Fruit fly (Drosophila melanogaster) whole organism, embryonic: Measurements from ENCODE around the gene CG34307.
A peak's percentile ranks its signal among the peaks of the same experiment; 100 is the strongest.

Experiments
- ATbp ChIP-seq: fragments of 200-800 bp; sonication (Bioruptor generic); optimal IDR thresholded peaks from 2 replicates; lab custom pipeline; 2017; ENCODE audit warnings: missing biosample characterization, mild to moderate bottlenecking, missing genetic modification characterization, missing genetic modification reagents
- Abd-B ChIP-seq: fragments of 200-800 bp; sonication (Bioruptor generic); optimal IDR thresholded peaks from 2 replicates; lab custom pipeline; 2018; ENCODE audit warnings: missing biosample characterization, mild to moderate bottlenecking, missing genetic modification characterization, moderate library complexity
- Antp ChIP-seq: fragments of 200-800 bp; sonication (Bioruptor generic); optimal IDR thresholded peaks from 3 replicates; lab custom pipeline; 2016; ENCODE audit warnings: missing biosample characterization, missing genetic modification characterization
- CG10274 ChIP-seq: fragments of 200-800 bp; sonication (Bioruptor generic); optimal IDR thresholded peaks from 3 replicates; lab custom pipeline; 2017; ENCODE audit warnings: missing biosample characterization, mild to moderate bottlenecking, missing genetic modification characterization
- CG10543 ChIP-seq: fragments of 200-800 bp; sonication (Bioruptor generic); optimal IDR thresholded peaks from 3 replicates; lab custom pipeline; 2017; ENCODE audit warnings: missing biosample characterization, mild to moderate bottlenecking, missing genetic modification characterization, moderate library complexity
- CG11560 ChIP-seq: fragments of 200-800 bp; sonication (Bioruptor generic); IDR thresholded peaks from 3 replicates; pipeline ENCODE4 v1.3.6; 2022; ENCODE audit warnings: missing biosample characterization, missing genetic modification characterization
- CG12769 ChIP-seq: fragments of 200-800 bp; sonication (Bioruptor generic); optimal IDR thresholded peaks from 2 replicates; lab custom pipeline; 2019; ENCODE audit warnings: missing biosample characterization, mild to moderate bottlenecking, missing genetic modification characterization, moderate library complexity
- CG15269 ChIP-seq: fragments of 200-800 bp; sonication (Bioruptor generic); optimal IDR thresholded peaks from 2 replicates; lab custom pipeline; 2018; ENCODE audit warnings: missing biosample characterization, mild to moderate bottlenecking, missing genetic modification characterization, moderate library complexity
- CG16813 ChIP-seq: fragments of 200-800 bp; sonication (Bioruptor generic); IDR thresholded peaks from 3 replicates; pipeline ENCODE4 v1.3.6; 2022; ENCODE audit warnings: missing biosample characterization, missing genetic modification characterization; ENCODE audit not compliant: partially characterized antibody
- CG17359 ChIP-seq: fragments of 200-800 bp; sonication (Bioruptor generic); optimal IDR thresholded peaks from 3 replicates; lab custom pipeline; 2018; ENCODE audit warnings: missing biosample characterization, mild to moderate bottlenecking, missing genetic modification characterization, moderate library complexity
- CG17612 ChIP-seq: fragments of 200-800 bp; sonication (Bioruptor generic); IDR thresholded peaks from 2 replicates; pipeline ENCODE4 v1.3.6; 2022; ENCODE audit warnings: missing biosample characterization, missing genetic modification characterization
- CG30020 ChIP-seq: fragments of 200-800 bp; optimal IDR thresholded peaks from 2 replicates; lab custom pipeline; 2019; ENCODE audit warnings: missing biosample characterization, mild to moderate bottlenecking, missing genetic modification characterization, moderate library complexity
- CG31388 ChIP-seq: fragments of 200-800 bp; sonication (Bioruptor generic); optimal IDR thresholded peaks from 2 replicates; lab custom pipeline; 2016; ENCODE audit warnings: missing biosample characterization, missing genetic modification characterization
- CG4707 ChIP-seq: fragments of 200-800 bp; sonication (Bioruptor generic); optimal IDR thresholded peaks from 2 replicates; lab custom pipeline; 2018; ENCODE audit warnings: missing biosample characterization, mild to moderate bottlenecking, missing genetic modification characterization, moderate library complexity
- CG4730 ChIP-seq: fragments of 200-800 bp; sonication (Bioruptor generic); IDR thresholded peaks from 2 replicates; pipeline ENCODE4 v1.3.6; 2022; ENCODE audit warnings: missing biosample characterization, missing genetic modification characterization
- CG6272 ChIP-seq: fragments of 200-800 bp; sonication (Bioruptor generic); IDR thresholded peaks from 2 replicates; pipeline ENCODE4 v1.3.6; 2022; ENCODE audit warnings: missing biosample characterization, missing genetic modification characterization
- CG6689 ChIP-seq: fragments of 200-800 bp; sonication (Bioruptor generic); IDR thresholded peaks from 2 replicates; pipeline ENCODE4 v1.3.6; 2022; ENCODE audit warnings: missing biosample characterization, missing genetic modification characterization
- CG8924 ChIP-seq: fragments of 200-800 bp; optimal IDR thresholded peaks from 3 replicates; lab custom pipeline; 2019; ENCODE audit warnings: missing biosample characterization, mild to moderate bottlenecking, missing genetic modification characterization, moderate library complexity
- CG9215 ChIP-seq: fragments of 200-800 bp; sonication (Bioruptor generic); IDR thresholded peaks from 2 replicates; pipeline ENCODE4 v1.3.6; 2022; ENCODE audit warnings: missing biosample characterization, missing genetic modification characterization
- Camta ChIP-seq: fragments of 200-800 bp; sonication (Bioruptor generic); optimal IDR thresholded peaks from 2 replicates; lab custom pipeline; 2016; ENCODE audit warnings: missing biosample characterization, missing genetic modification characterization
- CkIIα-i1 ChIP-seq: fragments of 200-800 bp; sonication (Bioruptor generic); IDR thresholded peaks from 2 replicates; pipeline ENCODE4 v1.3.6; 2022; ENCODE audit warnings: missing biosample characterization, missing genetic modification characterization
- D19A ChIP-seq: fragments of 200-800 bp; optimal IDR thresholded peaks from 3 replicates; lab custom pipeline; 2019; ENCODE audit warnings: missing biosample characterization, mild to moderate bottlenecking, missing genetic modification characterization, moderate library complexity
- Dek ChIP-seq: fragments of 200-800 bp; sonication (Bioruptor generic); optimal IDR thresholded peaks from 3 replicates; lab custom pipeline; 2019; ENCODE audit warnings: missing biosample characterization, mild to moderate bottlenecking, missing genetic modification characterization, moderate library complexity
- Doc3 ChIP-seq: fragments of 200-800 bp; sonication (Bioruptor generic); IDR thresholded peaks from 3 replicates; pipeline ENCODE4 v1.3.6; 2022; ENCODE audit warnings: missing biosample characterization, missing genetic modification characterization; ENCODE audit not compliant: partially characterized antibody
- Elba2 ChIP-seq: fragments of 200-800 bp; sonication (Bioruptor generic); optimal IDR thresholded peaks from 3 replicates; lab custom pipeline; 2016; ENCODE audit warnings: missing biosample characterization, missing genetic modification characterization
- HmgD ChIP-seq: fragments of 200-800 bp; sonication (Bioruptor generic); optimal IDR thresholded peaks from 3 replicates; lab custom pipeline; 2016; ENCODE audit warnings: missing biosample characterization, missing genetic modification characterization
- Lhr ChIP-seq: fragments of 200-800 bp; sonication (Bioruptor generic); optimal IDR thresholded peaks from 3 replicates; lab custom pipeline; 2017; ENCODE audit warnings: mild to moderate bottlenecking, missing biosample characterization, missing genetic modification reagents, missing genetic modification characterization
- Mrtf ChIP-seq: fragments of 200-800 bp; sonication (Bioruptor generic); IDR thresholded peaks from 3 replicates; pipeline ENCODE4 v1.3.6; 2022; ENCODE audit warnings: missing biosample characterization, missing genetic modification characterization
- PHDP ChIP-seq: fragments of 200-800 bp; sonication (Bioruptor generic); optimal IDR thresholded peaks from 3 replicates; lab custom pipeline; 2018; ENCODE audit warnings: missing biosample characterization, mild to moderate bottlenecking, missing genetic modification characterization, moderate library complexity
- Rfx ChIP-seq: fragments of 200-800 bp; sonication (Bioruptor generic); IDR thresholded peaks from 2 replicates; pipeline ENCODE4 v1.3.6; 2022; ENCODE audit warnings: missing biosample characterization, missing genetic modification characterization
- Sin3A ChIP-seq: fragments of >200 bp; optimal IDR thresholded peaks from 2 replicates; lab custom pipeline; 2018
- Ssrp ChIP-seq: fragments of 200-800 bp; sonication (Bioruptor generic); optimal IDR thresholded peaks from 2 replicates; lab custom pipeline; 2018; ENCODE audit warnings: missing biosample characterization, mild to moderate bottlenecking, missing genetic modification characterization, moderate library complexity
- Stat92E ChIP-seq, 3 experiments: fragments of >200 bp in 2 of 3; fragments of 200-800 bp in 1 of 3; sonication (Bioruptor generic) in 1 of 3; optimal IDR thresholded peaks; 2 replicates each; lab custom pipeline; 2017 to 2019; ENCODE audit warnings: missing biosample characterization in 3 of 3, missing genetic modification characterization in 3 of 3, mild to moderate bottlenecking in 1 of 3, moderate library complexity in 1 of 3
- bowl ChIP-seq: fragments of 200-800 bp; sonication (Bioruptor generic); IDR thresholded peaks from 2 replicates; pipeline ENCODE4 v1.3.6; 2022; ENCODE audit warnings: missing biosample characterization, missing genetic modification characterization
- btn ChIP-seq: fragments of 200-800 bp; sonication (Bioruptor generic); optimal IDR thresholded peaks from 2 replicates; lab custom pipeline; 2016; ENCODE audit warnings: missing biosample characterization, missing genetic modification characterization
- ewg ChIP-seq: fragments of 200-800 bp; sonication (Bioruptor generic); optimal IDR thresholded peaks from 3 replicates; lab custom pipeline; 2017; ENCODE audit warnings: mild to moderate bottlenecking, missing biosample characterization, missing genetic modification reagents, missing genetic modification characterization
- fd3F ChIP-seq: fragments of 200-800 bp; sonication (Bioruptor generic); optimal IDR thresholded peaks from 2 replicates; lab custom pipeline; 2018; ENCODE audit warnings: missing biosample characterization, mild to moderate bottlenecking, missing genetic modification characterization, moderate library complexity
- fru ChIP-seq: fragments of >200 bp; optimal IDR thresholded peaks from 2 replicates; lab custom pipeline; 2017
- ftz-f1 ChIP-seq: fragments of 200-800 bp; sonication (Bioruptor generic); optimal IDR thresholded peaks from 2 replicates; lab custom pipeline; 2016; ENCODE audit warnings: missing biosample characterization, missing genetic modification characterization
- fu2 ChIP-seq: fragments of 200-800 bp; sonication (Bioruptor generic); optimal IDR thresholded peaks from 2 replicates; lab custom pipeline; 2016; ENCODE audit warnings: missing biosample characterization, missing genetic modification characterization
- gcm ChIP-seq: fragments of 200-800 bp; sonication (Bioruptor generic); optimal IDR thresholded peaks from 2 replicates; lab custom pipeline; 2019; ENCODE audit warnings: missing biosample characterization, mild to moderate bottlenecking, missing genetic modification characterization, moderate library complexity
- gcm2 ChIP-seq: fragments of 200-800 bp; sonication (Bioruptor generic); optimal IDR thresholded peaks from 2 replicates; lab custom pipeline; 2016; ENCODE audit warnings: missing biosample characterization, missing genetic modification characterization
- h ChIP-seq: fragments of >200 bp; optimal IDR thresholded peaks from 2 replicates; lab custom pipeline; 2017
- ken ChIP-seq: fragments of 200-800 bp; sonication (Bioruptor generic); IDR thresholded peaks from 3 replicates; pipeline ENCODE4 v1.3.6; 2022; ENCODE audit warnings: missing biosample characterization, missing genetic modification characterization
- kni ChIP-seq: fragments of 200-800 bp; sonication (Bioruptor generic); optimal IDR thresholded peaks from 3 replicates; lab custom pipeline; 2017; ENCODE audit warnings: mild to moderate bottlenecking, missing biosample characterization, missing genetic modification reagents, missing genetic modification characterization
- nerfin-1 ChIP-seq: fragments of 200-800 bp; sonication (Bioruptor generic); optimal IDR thresholded peaks from 3 replicates; lab custom pipeline; 2019; ENCODE audit warnings: missing biosample characterization, mild to moderate bottlenecking, missing genetic modification characterization, moderate library complexity
- onecut ChIP-seq: fragments of 200-800 bp; sonication (Bioruptor generic); IDR thresholded peaks from 2 replicates; pipeline ENCODE4 v1.3.6; 2022; ENCODE audit warnings: missing biosample characterization, missing genetic modification characterization
- pfk ChIP-seq: fragments of 200-800 bp; sonication (Bioruptor generic); optimal IDR thresholded peaks from 2 replicates; lab custom pipeline; 2018; ENCODE audit warnings: missing biosample characterization, mild to moderate bottlenecking, missing genetic modification characterization, moderate library complexity
- prd ChIP-seq, 3 experiments: fragments of >200 bp in 2 of 3; fragments of 200-800 bp in 1 of 3; sonication (Bioruptor generic) in 1 of 3; optimal IDR thresholded peaks in 2 of 3; IDR thresholded peaks in 1 of 3; 2 replicates in 2 of 3; 3 replicates in 1 of 3; pipeline versions ENCODE4 v1.3.6 to Lab custom; 2017 to 2022; ENCODE audit warnings: missing biosample characterization in 1 of 3, missing genetic modification characterization in 1 of 3
- sd ChIP-seq: fragments of 200-800 bp; sonication (Bioruptor generic); optimal IDR thresholded peaks from 3 replicates; lab custom pipeline; 2018; ENCODE audit warnings: missing biosample characterization, mild to moderate bottlenecking, missing genetic modification characterization, moderate library complexity
- sens-2 ChIP-seq: fragments of 200-800 bp; sonication (Bioruptor generic); IDR thresholded peaks from 2 replicates; pipeline ENCODE4 v1.3.6; 2022; ENCODE audit warnings: missing biosample characterization, missing genetic modification characterization
- ttk ChIP-seq: fragments of 200-800 bp; sonication (Bioruptor generic); IDR thresholded peaks from 2 replicates; pipeline ENCODE4 v2.1.2; 2022; ENCODE audit warnings: missing biosample characterization, missing genetic modification characterization

CG34307 gene

dm6 chr3R:11851939-11852338 lies 45.4 kb upstream of the CG34307 start (continued):
- no peak for TF ChIP-seq Rfx
- TF ChIP-seq ewg: peak; percentile 52
- peak; percentile 79 for TF ChIP-seq PHDP
- peak; percentile 62 for TF ChIP-seq Abd-B
- no peak for TF ChIP-seq CG6272 (GFP tag; lab: Robert Waterston, UW)
- peak; percentile 35; the same call in 1 of the 2 replicates for TF ChIP-seq CG6689
- peak; percentile 63 for TF ChIP-seq CG8924
- peak; percentile 65 for TF ChIP-seq nerfin-1 (tag; lab: Kevin White, UChicago)
- TF ChIP-seq prd (optimal IDR thresholded peaks at IDR 0.05; lab: Kevin White, UChicago): no peak
- TF ChIP-seq prd (GFP tag; IDR thresholded peaks at IDR 0.05; lab: Robert Waterston, UW): no peak; the same call in 2 of the 3 replicates
- TF ChIP-seq Stat92E (GFP tag; optimal IDR thresholded peaks at IDR 0.05; lab: Kevin White, UChicago): no peak
- peak; percentile 22 for TF ChIP-seq Lhr (GFP tag; lab: Kevin White, UChicago)
- no peak for TF ChIP-seq Dek (tag; lab: Kevin White, UChicago)
- TF ChIP-seq ttk (GFP tag; lab: Robert Waterston, UW): 0 out of 2 replicates have a peak, but pooled peaks have one; percentile 44

- TF ChIP-seq CG9215 (GFP tag; lab: Robert Waterston, UW) (no peak), btn (GFP tag; lab: Kevin White, UChicago) (no peak), D19A (peak; percentile 7), fru (lab: Kevin White, UChicago) (no peak), fd3F (GFP tag; lab: Kevin White, UChicago) (no peak), h (no peak), CG17612 (GFP tag; lab: Robert Waterston, UW) (no peak), bowl (GFP tag; lab: Robert Waterston, UW) (no peak), gcm2 (GFP tag; lab: Kevin White, UChicago) (no peak), onecut (GFP tag; lab: Robert Waterston, UW) (no peak), sd (tag; lab: Kevin White, UChicago) (no peak), CG15269 (tag; lab: Kevin White, UChicago) (peak; percentile 51), CG4730 (GFP tag; lab: Robert Waterston, UW) (no peak), Doc3 (GFP tag; lab: Robert Waterston, UW) (no peak), CG16813 (no peak), ATbp (GFP tag; lab: Kevin White, UChicago) (peak; percentile 20), CG30020 (tag; lab: Kevin White, UChicago) (no peak), Sin3A (lab: Kevin White, UChicago) (no peak), CG11560 (tag; lab: Robert Waterston, UW) (no peak), CG10274 (no peak), CG31388 (no peak), Elba2 (GFP tag; lab: Kevin White, UChicago) (no peak), CG17359 (peak; percentile 44), fu2 (GFP tag; lab: Kevin White, UChicago) (no peak), sens-2 (GFP tag; lab: Robert Waterston, UW) (no peak), Antp (GFP tag; lab: Kevin White, UChicago) (no peak), Ssrp (tag; lab: Kevin White, UChicago) (no peak), ken (GFP tag; lab: Robert Waterston, UW) (no peak), CG10543 (GFP tag; lab: Kevin White, UChicago) (no peak), CkIIα-i1 (GFP tag; lab: Robert Waterston, UW) (no peak), gcm (no peak), pfk (GFP tag; lab: Kevin White, UChicago) (no peak), kni (GFP tag; lab: Kevin White, UChicago) (no peak), ftz-f1 (GFP tag; lab: Kevin White, UChicago) (no peak), HmgD (no peak), Mrtf (GFP tag; lab: Robert Waterston, UW) (no peak), CG4707 (GFP tag; lab: Kevin White, UChicago) (no peak), CG12769 (no peak), Camta (GFP tag; lab: Kevin White, UChicago) (no peak)
These were observed 42.2 kb upstream of the CG34307 start for dm6 chr3R:11855156-11855555.
